Fruit fly (Drosophila melanogaster) whole organism, embryonic: ENCODE data around the gene Wdfy2.

Source experiments
- CG10431 ChIP-seq: fragments of 200-800 bp; sonication (Bioruptor generic); optimal IDR thresholded peaks from 3 replicates; lab custom pipeline; 2018; ENCODE audit warnings: missing biosample characterization, mild to moderate bottlenecking, missing genetic modification characterization
- CG10654 ChIP-seq: fragments of 200-800 bp; sonication (Bioruptor generic); optimal IDR thresholded peaks from 2 replicates; lab custom pipeline; 2016; ENCODE audit warnings: missing biosample characterization, missing genetic modification characterization
- CG10959 ChIP-seq: fragments of 200-800 bp; sonication (Bioruptor generic); IDR thresholded peaks from 2 replicates; pipeline ENCODE4 v1.3.6; 2022; ENCODE audit warnings: missing biosample characterization, missing genetic modification characterization
- CG11085 ChIP-seq: fragments of 200-800 bp; sonication (Bioruptor generic); IDR thresholded peaks from 2 replicates; pipeline ENCODE4 v1.3.6; 2022; ENCODE audit warnings: missing biosample characterization, missing genetic modification characterization
- CG11696 ChIP-seq: fragments of 200-800 bp; sonication (Bioruptor generic); IDR thresholded peaks from 2 replicates; pipeline ENCODE4 v1.3.6; 2022; ENCODE audit warnings: missing biosample characterization, missing genetic modification characterization
- CG12744 ChIP-seq: fragments of 200-800 bp; sonication (Bioruptor generic); optimal IDR thresholded peaks from 2 replicates; lab custom pipeline; 2016; ENCODE audit warnings: missing biosample characterization, missing genetic modification characterization
- CG2875 ChIP-seq: fragments of 200-800 bp; sonication (Bioruptor generic); optimal IDR thresholded peaks from 2 replicates; lab custom pipeline; 2017; ENCODE audit warnings: missing biosample characterization, mild to moderate bottlenecking, missing genetic modification characterization, missing genetic modification reagents
- CG34224 ChIP-seq: fragments of 200-800 bp; sonication (Bioruptor generic); IDR thresholded peaks from 3 replicates; pipeline ENCODE4 v1.3.6; 2022; ENCODE audit warnings: missing biosample characterization, missing genetic modification characterization; ENCODE audit not compliant: partially characterized antibody
- CG6765 ChIP-seq: fragments of 200-800 bp; sonication (Bioruptor generic); optimal IDR thresholded peaks from 3 replicates; lab custom pipeline; 2017; ENCODE audit warnings: missing biosample characterization, mild to moderate bottlenecking, missing genetic modification characterization
- CG6791 ChIP-seq: fragments of 200-800 bp; sonication (Bioruptor generic); IDR thresholded peaks from 3 replicates; pipeline ENCODE4 v1.3.6; 2022; ENCODE audit warnings: missing biosample characterization, missing genetic modification characterization; ENCODE audit not compliant: partially characterized antibody
- CG7271 ChIP-seq: fragments of 200-800 bp; sonication (Bioruptor generic); optimal IDR thresholded peaks from 2 replicates; lab custom pipeline; 2018; ENCODE audit warnings: missing biosample characterization, mild to moderate bottlenecking, missing genetic modification characterization, moderate library complexity
- CG8765 ChIP-seq: fragments of 200-800 bp; sonication (Bioruptor generic); IDR thresholded peaks from 2 replicates; pipeline ENCODE4 v1.3.6; 2022; ENCODE audit warnings: missing biosample characterization, missing genetic modification characterization
- Dad ChIP-seq: fragments of 200-800 bp; sonication (Bioruptor generic); optimal IDR thresholded peaks from 3 replicates; lab custom pipeline; 2016; ENCODE audit warnings: missing biosample characterization, missing genetic modification characterization
- Dbx ChIP-seq: fragments of 200-800 bp; sonication (Bioruptor generic); IDR thresholded peaks from 3 replicates; pipeline ENCODE4 v1.3.6; 2022; ENCODE audit warnings: missing biosample characterization, missing genetic modification characterization
- Dip2 ChIP-seq: fragments of 200-800 bp; sonication (Bioruptor generic); IDR thresholded peaks from 2 replicates; pipeline ENCODE4 v1.3.6; 2022; ENCODE audit warnings: missing biosample characterization, missing genetic modification characterization
- Elba2 ChIP-seq: fragments of 200-800 bp; sonication (Bioruptor generic); optimal IDR thresholded peaks from 3 replicates; lab custom pipeline; 2016; ENCODE audit warnings: missing biosample characterization, missing genetic modification characterization
- Ets97D ChIP-seq: fragments of 200-800 bp; sonication (Bioruptor generic); optimal IDR thresholded peaks from 3 replicates; lab custom pipeline; 2016; ENCODE audit warnings: missing biosample characterization, missing genetic modification characterization
- H15 ChIP-seq: fragments of 200-800 bp; sonication (Bioruptor generic); IDR thresholded peaks from 3 replicates; pipeline ENCODE4 v1.3.6; 2022; ENCODE audit warnings: missing biosample characterization, missing genetic modification characterization
- HmgD ChIP-seq: fragments of 200-800 bp; sonication (Bioruptor generic); optimal IDR thresholded peaks from 3 replicates; lab custom pipeline; 2016; ENCODE audit warnings: missing biosample characterization, missing genetic modification characterization
- Hmr ChIP-seq: fragments of 200-800 bp; sonication (Bioruptor generic); optimal IDR thresholded peaks from 3 replicates; lab custom pipeline; 2017; ENCODE audit warnings: mild to moderate bottlenecking, missing biosample characterization, missing genetic modification reagents, missing genetic modification characterization
- Hr39 ChIP-seq: fragments of >200 bp; optimal IDR thresholded peaks from 2 replicates; lab custom pipeline; 2017
- Hr51 ChIP-seq, 2 experiments: fragments of 200-800 bp; sonication (Bioruptor generic); optimal IDR thresholded peaks; 2 replicates in 1 of 2; 3 replicates in 1 of 2; lab custom pipeline; 2016 to 2018; ENCODE audit warnings: missing biosample characterization in 2 of 2, missing genetic modification characterization in 2 of 2, mild to moderate bottlenecking in 1 of 2, moderate library complexity in 1 of 2
- Lim3 ChIP-seq: fragments of 200-800 bp; sonication (Bioruptor generic); IDR thresholded peaks from 2 replicates; pipeline ENCODE4 v1.3.6; 2022; ENCODE audit warnings: missing biosample characterization, missing genetic modification characterization
- Mes4 ChIP-seq: fragments of 200-800 bp; sonication (Bioruptor generic); optimal IDR thresholded peaks from 2 replicates; lab custom pipeline; 2016; ENCODE audit warnings: missing biosample characterization, missing genetic modification characterization
- PHDP ChIP-seq: fragments of 200-800 bp; sonication (Bioruptor generic); optimal IDR thresholded peaks from 3 replicates; lab custom pipeline; 2018; ENCODE audit warnings: missing biosample characterization, mild to moderate bottlenecking, missing genetic modification characterization, moderate library complexity
- Pdp1 ChIP-seq, 2 experiments: fragments of 200-800 bp; sonication (Bioruptor generic); optimal IDR thresholded peaks; 3 replicates each; lab custom pipeline; 2016; ENCODE audit warnings: missing biosample characterization in 2 of 2, missing genetic modification characterization in 2 of 2, mild to moderate bottlenecking in 1 of 2, moderate library complexity in 1 of 2
- Poxn ChIP-seq: fragments of 200-800 bp; sonication (Bioruptor generic); IDR thresholded peaks from 2 replicates; pipeline ENCODE4 v1.3.6; 2022; ENCODE audit warnings: missing biosample characterization, missing genetic modification characterization
- Sin3A ChIP-seq: fragments of >200 bp; optimal IDR thresholded peaks from 2 replicates; lab custom pipeline; 2018
- Sry-β ChIP-seq: fragments of 200-800 bp; sonication (Bioruptor generic); optimal IDR thresholded peaks from 2 replicates; lab custom pipeline; 2018; ENCODE audit warnings: missing biosample characterization, mild to moderate bottlenecking, missing genetic modification characterization, moderate library complexity
- Ssrp ChIP-seq: fragments of 200-800 bp; sonication (Bioruptor generic); optimal IDR thresholded peaks from 2 replicates; lab custom pipeline; 2018; ENCODE audit warnings: missing biosample characterization, mild to moderate bottlenecking, missing genetic modification characterization, moderate library complexity
- Trl ChIP-seq, 3 experiments: fragments of >200 bp in 2 of 3; fragments of 200-800 bp in 1 of 3; sonication (Bioruptor generic) in 1 of 3; optimal IDR thresholded peaks; 2 replicates in 1 of 3; 3 replicates in 2 of 3; lab custom pipeline; 2016 to 2017; ENCODE audit warnings: missing biosample characterization in 1 of 3, missing genetic modification characterization in 1 of 3
- amos ChIP-seq: fragments of 200-800 bp; sonication (Bioruptor generic); IDR thresholded peaks from 2 replicates; pipeline ENCODE4 v1.3.6; 2022; ENCODE audit warnings: missing biosample characterization, missing genetic modification characterization; ENCODE audit not compliant: partially characterized antibody
- ara ChIP-seq: fragments of 200-800 bp; sonication (Bioruptor generic); IDR thresholded peaks from 2 replicates; pipeline ENCODE4 v1.3.6; 2022; ENCODE audit warnings: missing biosample characterization, missing genetic modification characterization
- ase ChIP-seq: fragments of 200-800 bp; sonication (Bioruptor generic); IDR thresholded peaks from 3 replicates; pipeline ENCODE4 v1.3.6; 2022; ENCODE audit warnings: missing biosample characterization, missing genetic modification characterization
- bbx ChIP-seq: fragments of 200-800 bp; sonication (Bioruptor generic); IDR thresholded peaks from 2 replicates; pipeline ENCODE4 v1.3.6; 2022; ENCODE audit warnings: missing biosample characterization, missing genetic modification characterization; ENCODE audit not compliant: partially characterized antibody
- bigmax ChIP-seq: fragments of 200-800 bp; sonication (Bioruptor generic); optimal IDR thresholded peaks from 2 replicates; lab custom pipeline; 2018; ENCODE audit warnings: missing biosample characterization, mild to moderate bottlenecking, missing genetic modification characterization
- cato ChIP-seq: fragments of 200-800 bp; sonication (Bioruptor generic); optimal IDR thresholded peaks from 2 replicates; lab custom pipeline; 2016; ENCODE audit warnings: missing biosample characterization, missing genetic modification characterization, borderline replicate concordance
- da ChIP-seq: fragments of 200-800 bp; sonication (Bioruptor generic); optimal IDR thresholded peaks from 2 replicates; lab custom pipeline; 2016; ENCODE audit warnings: missing biosample characterization, missing genetic modification characterization
- dmrt99B ChIP-seq: fragments of 200-800 bp; sonication (Bioruptor generic); optimal IDR thresholded peaks from 2 replicates; lab custom pipeline; 2018; ENCODE audit warnings: missing biosample characterization, mild to moderate bottlenecking, missing genetic modification characterization, moderate library complexity
- fd3F ChIP-seq: fragments of 200-800 bp; sonication (Bioruptor generic); optimal IDR thresholded peaks from 2 replicates; lab custom pipeline; 2018; ENCODE audit warnings: missing biosample characterization, mild to moderate bottlenecking, missing genetic modification characterization, moderate library complexity
- gce ChIP-seq: fragments of 200-800 bp; sonication (Bioruptor generic); IDR thresholded peaks from 3 replicates; pipeline ENCODE4 v1.3.6; 2022; ENCODE audit warnings: missing biosample characterization, missing genetic modification characterization
- gcm2 ChIP-seq: fragments of 200-800 bp; sonication (Bioruptor generic); optimal IDR thresholded peaks from 2 replicates; lab custom pipeline; 2016; ENCODE audit warnings: missing biosample characterization, missing genetic modification characterization
- hth ChIP-seq: fragments of >200 bp; optimal IDR thresholded peaks from 2 replicates; lab custom pipeline; 2017; ENCODE audit warnings: inconsistent platforms
- ind ChIP-seq: fragments of 200-800 bp; sonication (Bioruptor generic); optimal IDR thresholded peaks from 3 replicates; lab custom pipeline; 2016; ENCODE audit warnings: missing biosample characterization, missing genetic modification characterization
- org-1 ChIP-seq: fragments of 200-800 bp; sonication (Bioruptor generic); optimal IDR thresholded peaks from 2 replicates; lab custom pipeline; 2017; ENCODE audit warnings: missing biosample characterization, missing genetic modification characterization
- sqz ChIP-seq: fragments of 200-800 bp; sonication (Bioruptor generic); optimal IDR thresholded peaks from 3 replicates; lab custom pipeline; 2018; ENCODE audit warnings: missing biosample characterization, mild to moderate bottlenecking, missing genetic modification characterization
- stc ChIP-seq: fragments of 200-800 bp; sonication (Bioruptor generic); IDR thresholded peaks from 2 replicates; pipeline ENCODE4 v1.3.6; 2022; ENCODE audit warnings: missing biosample characterization, missing genetic modification characterization
- sug ChIP-seq: fragments of 200-800 bp; optimal IDR thresholded peaks from 2 replicates; lab custom pipeline; 2019; ENCODE audit warnings: missing biosample characterization, mild to moderate bottlenecking, missing genetic modification characterization, moderate library complexity
- toy ChIP-seq: fragments of 200-800 bp; sonication (Bioruptor generic); IDR thresholded peaks from 2 replicates; pipeline ENCODE4 v1.3.6; 2022; ENCODE audit warnings: missing biosample characterization, missing genetic modification characterization
- unpg ChIP-seq: fragments of 200-800 bp; sonication (Bioruptor generic); optimal IDR thresholded peaks from 3 replicates; lab custom pipeline; 2018; ENCODE audit warnings: missing biosample characterization, mild to moderate bottlenecking, missing genetic modification characterization, moderate library complexity
- wek ChIP-seq: fragments of 200-800 bp; sonication (Bioruptor generic); optimal IDR thresholded peaks from 3 replicates; lab custom pipeline; 2018; ENCODE audit warnings: missing biosample characterization, mild to moderate bottlenecking, missing genetic modification characterization, moderate library complexity

Wdfy2 gene

dm6 chr2L:10474268-10474678, 51.2 kb downstream of the Wdfy2 start, which contains the start of gene RluA-1 (continued):
- peak; percentile 98 for TF ChIP-seq CG10654 (GFP tag; lab: Kevin White, UChicago)
- peak; percentile 95 to 96 for TF ChIP-seq Pdp1 (GFP tag; optimal IDR thresholded peaks at IDR 0.05; lab: Kevin White, UChicago)
- peak; percentile 50 for TF ChIP-seq amos (GFP tag; lab: Robert Waterston, UW)
- no peak for TF ChIP-seq Hr39 (lab: Kevin White, UChicago)
- peak; percentile 79 for TF ChIP-seq Sry-β
- TF ChIP-seq CG7271 = peak; percentile 99
- TF ChIP-seq bbx = peak; percentile 52; the same call in 1 of the 2 replicates
- peak; percentile 99 for TF ChIP-seq sqz (GFP tag; lab: Kevin White, UChicago)
- peak; percentile 96 for TF ChIP-seq sug
- TF ChIP-seq Hmr (GFP tag; lab: Kevin White, UChicago) = peak; percentile 99
- TF ChIP-seq Dad (GFP tag; lab: Kevin White, UChicago) = peak; percentile 97
- TF ChIP-seq Mes4 (GFP tag; lab: Kevin White, UChicago) = peak; percentile 91
- TF ChIP-seq CG11085 (GFP tag; lab: Robert Waterston, UW) = peak; percentile 98
- no peak for TF ChIP-seq hth (lab: Kevin White, UChicago)
- peak; percentile 98 for TF ChIP-seq toy
- peak; percentile 100 for TF ChIP-seq gce
- peak; percentile 92 for TF ChIP-seq Poxn (GFP tag; lab: Robert Waterston, UW)
- TF ChIP-seq CG34224 (GFP tag; lab: Robert Waterston, UW) = peak; percentile 67; the same call in 2 of the 3 replicates
- TF ChIP-seq da (GFP tag; lab: Kevin White, UChicago) = peak; percentile 84
- peak; percentile 77; the same call in 1 of the 2 replicates for TF ChIP-seq Dip2 (GFP tag; lab: Robert Waterston, UW)
- TF ChIP-seq PHDP (tag; lab: Kevin White, UChicago) = peak; percentile 100
- peak; percentile 96 for TF ChIP-seq Lim3 (GFP tag; lab: Robert Waterston, UW)
- peak; percentile 98 for TF ChIP-seq CG11696 (GFP tag; lab: Robert Waterston, UW)
- peak; percentile 96 for TF ChIP-seq wek
- peak; percentile 100 for TF ChIP-seq CG2875
- 0 out of 3 replicates have a peak, but pooled peaks have one; percentile 20 for TF ChIP-seq CG6791 (GFP tag; lab: Robert Waterston, UW)
- TF ChIP-seq Hr51 (GFP tag; optimal IDR thresholded peaks at IDR 0.05; lab: Kevin White, UChicago) = peak; percentile 97 to 100
- TF ChIP-seq CG10431 = peak; percentile 99
- peak; percentile 99 for TF ChIP-seq fd3F (GFP tag; lab: Kevin White, UChicago)
- TF ChIP-seq unpg (GFP tag; lab: Kevin White, UChicago) = peak; percentile 100
- TF ChIP-seq HmgD (GFP tag; lab: Kevin White, UChicago) = peak; percentile 53
- TF ChIP-seq CG6765 (GFP tag; lab: Kevin White, UChicago) = peak; percentile 98
- TF ChIP-seq org-1 (GFP tag; lab: Kevin White, UChicago) = peak; percentile 99
- TF ChIP-seq Trl (optimal IDR thresholded peaks at IDR 0.05; lab: Kevin White, UChicago) = no peak
- peak; percentile 95 for TF ChIP-seq Trl (GFP tag; optimal IDR thresholded peaks at IDR 0.05; lab: Kevin White, UChicago)
- peak; percentile 100 for TF ChIP-seq stc (GFP tag; lab: Robert Waterston, UW)
- TF ChIP-seq ind (GFP tag; lab: Kevin White, UChicago) = peak; percentile 99
- peak; percentile 92 for TF ChIP-seq Ets97D (GFP tag; lab: Kevin White, UChicago)
- peak; percentile 98 for TF ChIP-seq gcm2
- TF ChIP-seq CG8765 (GFP tag; lab: Robert Waterston, UW) = peak; percentile 98
- TF ChIP-seq CG10959 (GFP tag; lab: Robert Waterston, UW) = peak; percentile 91
- peak; percentile 99 for TF ChIP-seq cato (GFP tag; lab: Kevin White, UChicago)
- TF ChIP-seq H15 (GFP tag; lab: Robert Waterston, UW) = peak; percentile 99
- TF ChIP-seq Sin3A = no peak
- TF ChIP-seq CG12744 = peak; percentile 93
- peak; percentile 90 for TF ChIP-seq Dbx (GFP tag; lab: Robert Waterston, UW)
- TF ChIP-seq Ssrp (tag; lab: Kevin White, UChicago) = peak; percentile 100
- TF ChIP-seq ase (GFP tag; lab: Robert Waterston, UW) = peak; percentile 99
- TF ChIP-seq dmrt99B (tag; lab: Kevin White, UChicago) = peak; percentile 99
- peak; percentile 80 for TF ChIP-seq bigmax (GFP tag; lab: Kevin White, UChicago)
- peak; percentile 100 for TF ChIP-seq ara (GFP tag; lab: Robert Waterston, UW)
- TF ChIP-seq Elba2 (GFP tag; lab: Kevin White, UChicago) = peak; percentile 94
